Worm (Caenorhabditis elegans): ENCODE measurements around the gene C49F5.3.

ce11 chrX:11996606-11997005 lies 13.2 kb upstream of the C49F5.3 start:
- TF ChIP-seq ceh-82 (tag; optimal IDR thresholded peaks at IDR 0.05) (no peak), ztf-11 (tag; optimal IDR thresholded peaks at IDR 0.05) (no peak), lin-15B (tag; optimal IDR thresholded peaks at IDR 0.05) (no peak), ceh-28 (tag; optimal IDR thresholded peaks at IDR 0.05) (no peak), ama-1 (optimal IDR thresholded peaks at IDR 0.05) (no peak), snpc-4 (tag; optimal IDR thresholded peaks at IDR 0.05) (no peak), lin-39 (tag; optimal IDR thresholded peaks at IDR 0.05) (no peak), R02D3.7 (tag; optimal IDR thresholded peaks at IDR 0.05) (no peak), nhr-11 (tag; optimal IDR thresholded peaks at IDR 0.05) (no peak), aly-2 (tag; optimal IDR thresholded peaks at IDR 0.05) (no peak), unc-39 (tag; optimal IDR thresholded peaks at IDR 0.05) (no peak), hmg-11 (tag; optimal IDR thresholded peaks at IDR 0.05) (no peak), daf-12 (tag; optimal IDR thresholded peaks at IDR 0.05) (no peak)

Data from whole organism, L3 larva.